Fruit fly (Drosophila melanogaster) whole organism, wandering third instar larva: ENCODE data around the gene CG10804.

Source experiments
- Sp1 ChIP-seq: fragments of 200-800 bp; sonication (Bioruptor generic); optimal IDR thresholded peaks from 3 replicates; lab custom pipeline; 2019; ENCODE audit warnings: missing biosample characterization, mild to moderate bottlenecking, missing genetic modification characterization, moderate library complexity
- Vsx2 ChIP-seq: fragments of 200-300, 225-300 bp; sonication (Bioruptor generic); optimal IDR thresholded peaks from 2 replicates; lab custom pipeline; 2018; ENCODE audit warnings: missing biosample characterization, missing genetic modification characterization; ENCODE audit not compliant: partially characterized antibody
- h ChIP-seq: fragments of 200-800 bp; sonication (Bioruptor generic); optimal IDR thresholded peaks from 3 replicates; lab custom pipeline; 2016; ENCODE audit warnings: missing biosample characterization, mild to moderate bottlenecking, missing genetic modification characterization
- jim ChIP-seq: fragments of 175-275, 200-325 bp; sonication (Bioruptor generic); optimal IDR thresholded peaks from 2 replicates; lab custom pipeline; 2016; ENCODE audit warnings: missing biosample characterization, mild to moderate bottlenecking, missing genetic modification characterization
- lola ChIP-seq: fragments of >200 bp; optimal IDR thresholded peaks from 2 replicates; lab custom pipeline; 2017; ENCODE audit warnings: missing biosample characterization, missing genetic modification characterization

- TF ChIP-seq Sp1 (GFP tag; lab: Kevin White, UChicago) (peak; percentile 89), jim (GFP tag; lab: Kevin White, UChicago) (peak; percentile 60), Vsx2 (GFP tag; lab: Kevin White, UChicago) (no peak), h (GFP tag; lab: Kevin White, UChicago) (peak; percentile 38), lola (GFP tag; lab: Kevin White, UChicago) (no peak)
Measured at dm6 chrX:3474476-3475439, 7.4 kb downstream of the CG10804 start, which contains the start of gene CG12206.
